Fruit fly (Drosophila melanogaster): ENCODE results near the gene Dys.

The Dys gene

dm6 chr3R:19568736-19569135, 107.9 kb downstream of the Dys start (continued):
- no peak for TF ChIP-seq CG7928 (GFP tag; optimal IDR thresholded peaks at IDR 0.05)
- TF ChIP-seq Ada2b (GFP tag; IDR thresholded peaks at IDR 0.05): no peak
- TF ChIP-seq CG10267 (tag; optimal IDR thresholded peaks at IDR 0.05): no peak

dm6 chr3R:19569139-19569538, 108.3 kb downstream of the Dys start:
- TF ChIP-seq H15 (GFP tag; IDR thresholded peaks at IDR 0.05): no peak
- TF ChIP-seq sens (GFP tag): peak; percentile 50
- TF ChIP-seq CG34422 (GFP tag; IDR thresholded peaks at IDR 0.05): peak; percentile 51; the same call in 1 of the 3 replicates
- 0 out of 2 replicates have a peak, but pooled peaks have one; percentile 8 for TF ChIP-seq CG4360 (GFP tag; IDR thresholded peaks at IDR 0.05)
- peak; percentile 65 for TF ChIP-seq Jarid2 (GFP tag; optimal IDR thresholded peaks at IDR 0.05)
- TF ChIP-seq Dll (GFP tag; IDR thresholded peaks at IDR 0.05; ENCODE audit: partially characterized antibody): 0 out of 4 replicates have a peak, but pooled peaks have one; percentile 3
- no peak for TF ChIP-seq row (GFP tag; IDR thresholded peaks at IDR 0.05)
- TF ChIP-seq nom (GFP tag; optimal IDR thresholded peaks at IDR 0.05): peak; percentile 9
- no peak for TF ChIP-seq prd (optimal IDR thresholded peaks at IDR 0.05)
- no peak for TF ChIP-seq prd (GFP tag; IDR thresholded peaks at IDR 0.05)
- TF ChIP-seq hkb (optimal IDR thresholded peaks at IDR 0.05): peak; percentile 59
- TF ChIP-seq hkb (GFP tag; IDR thresholded peaks at IDR 0.05): no peak
- TF ChIP-seq CG8359 (GFP tag; optimal IDR thresholded peaks at IDR 0.05; ENCODE audit: borderline replicate concordance): peak; percentile 50
- TF ChIP-seq Aef1 (GFP tag; IDR thresholded peaks at IDR 0.05): peak; percentile 29; the same call in 1 of the 3 replicates
- TF ChIP-seq CG31365 (tag; optimal IDR thresholded peaks at IDR 0.05): no peak

- TF ChIP-seq psq (GFP tag; optimal IDR thresholded peaks at IDR 0.05) (no peak), E2f2 (GFP tag; IDR thresholded peaks at IDR 0.05) (no peak), CG8388 (GFP tag; optimal IDR thresholded peaks at IDR 0.05) (peak; percentile 37), Ets65A (GFP tag) (peak; percentile 78)
Measured at dm6 chr3R:19569654-19570053, 108.8 kb downstream of the Dys start.

dm6 chr3R:19571195-19571594, 110.3 kb downstream of the Dys start:
- TF ChIP-seq Oaz (GFP tag; IDR thresholded peaks at IDR 0.05) (no peak), CG8944 (GFP tag; optimal IDR thresholded peaks at IDR 0.05) (no peak), stwl (tag; optimal IDR thresholded peaks at IDR 0.05) (no peak), CG17912 (GFP tag; optimal IDR thresholded peaks at IDR 0.05) (peak; percentile 44), sd (tag; optimal IDR thresholded peaks at IDR 0.05) (peak; percentile 47), CG13894 (tag; optimal IDR thresholded peaks at IDR 0.05) (peak; percentile 63), CG3281 (GFP tag; optimal IDR thresholded peaks at IDR 0.05) (peak; percentile 7), croc (GFP tag; conservative IDR thresholded peaks at IDR 0.05) (no peak), CG17612 (GFP tag; IDR thresholded peaks at IDR 0.05) (no peak), Hr78 (GFP tag; optimal IDR thresholded peaks at IDR 0.05) (peak in 1 of 2 experiments; percentile 86), Hmr (GFP tag; optimal IDR thresholded peaks at IDR 0.05) (peak; percentile 5), mirr (GFP tag; optimal IDR thresholded peaks at IDR 0.05) (peak; percentile 58), fd102C (GFP tag; optimal IDR thresholded peaks at IDR 0.05) (no peak), NC2α (GFP tag; optimal IDR thresholded peaks at IDR 0.05) (no peak), CG32767 (GFP tag; IDR thresholded peaks at IDR 0.05) (no peak), jigr1 (GFP tag; IDR thresholded peaks at IDR 0.05) (no peak), Taf1 (GFP tag; IDR thresholded peaks at IDR 0.05) (no peak), CG12071 (GFP tag; optimal IDR thresholded peaks at IDR 0.05) (peak; percentile 56), row (GFP tag; IDR thresholded peaks at IDR 0.05) (no peak), zf30C (GFP tag; optimal IDR thresholded peaks at IDR 0.05) (no peak), Bgb (GFP tag; IDR thresholded peaks at IDR 0.05; ENCODE audit: partially characterized antibody) (no peak), Dbx (GFP tag; IDR thresholded peaks at IDR 0.05) (no peak), Dad (GFP tag; optimal IDR thresholded peaks at IDR 0.05) (no peak), CoRest (tag; optimal IDR thresholded peaks at IDR 0.05) (no peak), fd96Cb (tag; optimal IDR thresholded peaks at IDR 0.05) (no peak), eve (GFP tag; optimal IDR thresholded peaks at IDR 0.05) (peak in 1 of 2 experiments; percentile 60), Lim3 (GFP tag; IDR thresholded peaks at IDR 0.05) (no peak)
